Worm (Caenorhabditis elegans) whole organism, L1 larva: ENCODE results near the gene tag-293.

Experiments
- F16B12.6 ChIP-seq: fragments of 150-350 bp; optimal IDR thresholded peaks from 2 replicates; lab custom pipeline; 2014; ENCODE audit warnings: missing biosample characterization, missing genetic modification characterization
- fos-1 ChIP-seq: fragments of 150-350 bp; optimal IDR thresholded peaks from 2 replicates; lab custom pipeline; 2014; ENCODE audit warnings: missing biosample characterization, missing genetic modification characterization
- lin-39 ChIP-seq: fragments of 150-350 bp; optimal IDR thresholded peaks from 2 replicates; lab custom pipeline; 2014; ENCODE audit warnings: missing biosample characterization, missing genetic modification reagents, missing genetic modification characterization
- pqm-1 ChIP-seq: sonication (generic microtip); optimal IDR thresholded peaks from 3 replicates; lab custom pipeline; 2017; ENCODE audit warnings: missing biosample characterization, missing genetic modification characterization

DNA sequence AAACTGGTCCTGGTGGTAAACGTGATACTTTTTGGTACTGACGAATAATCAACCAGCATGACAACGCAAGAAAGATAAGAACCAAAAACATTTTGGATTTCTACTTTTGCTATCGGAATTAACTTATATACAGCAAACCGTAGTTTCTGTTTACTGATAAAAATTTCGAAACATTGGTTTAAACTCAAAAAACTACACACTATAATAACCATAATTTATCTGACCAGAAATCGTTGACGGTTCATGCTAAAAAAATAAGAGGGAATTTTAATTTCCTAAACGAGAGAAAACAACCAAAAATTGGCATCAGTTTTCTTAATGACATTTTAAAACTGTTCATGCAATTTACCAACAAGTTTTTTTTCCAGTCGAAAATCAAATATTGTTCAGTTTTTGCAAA, 6.3 kb upstream of the tag-293 start, which contains the start of gene cyp-35A1:
- no peak for TF ChIP-seq lin-39 (tag; lab: Kevin White, UChicago)
- no peak for TF ChIP-seq pqm-1 (tag; lab: Kevin White, UChicago)
- no peak for TF ChIP-seq fos-1
- TF ChIP-seq F16B12.6 (tag; lab: Kevin White, UChicago), result no peak
